Worm (Caenorhabditis elegans) whole organism, L4/young adult: ENCODE results near the gene srw-16.

ENCODE experiments used
- dao-5 ChIP-seq: sonication (generic microtip); optimal IDR thresholded peaks from 2 replicates; lab custom pipeline; 2016; ENCODE audit warnings: missing genotype, missing genetic modification characterization, moderate library complexity, missing compliant biosample characterization
- him-1 ChIP-seq: sonication (generic microtip); optimal IDR thresholded peaks from 2 replicates; lab custom pipeline; 2016; ENCODE audit warnings: missing genotype, missing genetic modification reagents, missing genetic modification characterization, missing compliant biosample characterization

- TF ChIP-seq him-1 (tag; lab: Kevin White, UChicago) (no peak), dao-5 (tag; lab: Kevin White, UChicago) (no peak)
These were observed 34.4 kb upstream of the srw-16 start, which contains the start of gene srz-10 for ce11 chrV:15309011-15309410.
